Worm (Caenorhabditis elegans): Measurements from ENCODE around the gene R04B5.7.

Gene R04B5.7

DNA sequence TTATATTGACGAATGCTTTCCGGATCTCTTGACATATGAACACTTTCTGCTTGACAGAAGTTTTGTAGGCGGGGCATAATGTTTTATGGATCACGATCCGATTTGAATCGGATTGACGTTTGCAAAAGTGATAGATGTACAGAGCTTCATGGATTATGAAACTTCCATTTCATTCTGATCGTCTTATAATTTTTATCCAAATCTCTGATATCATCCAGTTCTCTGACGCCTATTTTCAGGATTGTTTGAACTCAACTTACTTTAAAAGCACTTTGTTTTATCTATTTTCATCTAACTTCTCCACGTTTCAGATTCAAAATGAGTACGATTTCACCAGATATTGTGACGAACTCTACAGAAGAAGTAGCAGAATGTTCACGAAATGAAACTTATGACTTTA lies 23.6 kb downstream of the R04B5.7 start, which contains the start of gene npr-39:
TSS of gene npr-39 (plus strand) at position 301 of the 400 bp plus-strand sequence.
- no peak for TF ChIP-seq mdl-1 (tag; optimal IDR thresholded peaks at IDR 0.05)
- TF ChIP-seq sma-9 (GFP tag; optimal IDR thresholded peaks at IDR 0.05): no peak
- TF ChIP-seq sma-9 (tag; optimal IDR thresholded peaks at IDR 0.05): no peak
- TF ChIP-seq fos-1 (tag; optimal IDR thresholded peaks at IDR 0.05): no peak
- no peak for TF ChIP-seq ZK546.5 (tag; optimal IDR thresholded peaks at IDR 0.05)
- no peak for TF ChIP-seq F13H6.1 (tag; optimal IDR thresholded peaks at IDR 0.05)
- no peak for TF ChIP-seq egl-27 (tag; optimal IDR thresholded peaks at IDR 0.05)
- TF ChIP-seq crh-2 (tag; optimal IDR thresholded peaks at IDR 0.05): no peak
- TF ChIP-seq nhr-10 (tag; optimal IDR thresholded peaks at IDR 0.05): no peak
- no peak for TF ChIP-seq zag-1 (tag; optimal IDR thresholded peaks at IDR 0.05)
- TF ChIP-seq mbf-1 (tag; optimal IDR thresholded peaks at IDR 0.05): no peak
- no peak for TF ChIP-seq nhr-77 (tag; optimal IDR thresholded peaks at IDR 0.05)
- no peak for TF ChIP-seq peb-1 (tag; optimal IDR thresholded peaks at IDR 0.05)

DNA sequence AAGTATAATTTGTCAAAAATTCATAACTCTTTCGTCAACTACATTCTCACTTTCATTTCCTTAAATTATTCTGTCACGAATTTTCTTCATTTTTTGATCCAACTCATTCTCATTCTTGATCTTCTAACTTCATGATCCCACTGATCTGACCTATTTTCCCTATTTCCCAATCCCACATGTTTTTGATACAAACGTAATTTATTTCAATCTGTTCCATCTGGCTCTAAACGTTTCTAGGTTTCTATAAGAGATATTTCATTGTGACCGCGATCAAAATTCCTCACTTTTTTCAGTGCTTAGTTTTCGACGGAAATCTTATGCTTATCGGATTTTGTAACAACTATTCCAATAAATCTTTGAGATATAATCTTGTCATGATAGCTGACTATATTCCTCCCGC lies 24.7 kb downstream of the R04B5.7 start:
- TF ChIP-seq snpc-4 (tag; optimal IDR thresholded peaks at IDR 0.05) (no peak), ZK546.5 (tag; optimal IDR thresholded peaks at IDR 0.05) (no peak), ztf-11 (tag; optimal IDR thresholded peaks at IDR 0.05) (no peak), lin-11 (tag; optimal IDR thresholded peaks at IDR 0.05) (no peak), ceh-16 (tag; optimal IDR thresholded peaks at IDR 0.05) (no peak), nhr-25 (tag; optimal IDR thresholded peaks at IDR 0.05) (no peak), sma-3 (GFP tag; optimal IDR thresholded peaks at IDR 0.05) (no peak), lin-13 (GFP tag; optimal IDR thresholded peaks at IDR 0.05) (no peak), egl-27 (tag; optimal IDR thresholded peaks at IDR 0.05) (no peak), nhr-10 (tag; optimal IDR thresholded peaks at IDR 0.05) (no peak), nhr-6 (tag; optimal IDR thresholded peaks at IDR 0.05) (no peak), blmp-1 (tag; optimal IDR thresholded peaks at IDR 0.05; ENCODE audit: insufficient read depth) (no peak), sma-9 (GFP tag; optimal IDR thresholded peaks at IDR 0.05) (no peak), sma-9 (tag; optimal IDR thresholded peaks at IDR 0.05) (no peak), R02D3.7 (tag; optimal IDR thresholded peaks at IDR 0.05) (no peak), nhr-12 (tag; optimal IDR thresholded peaks at IDR 0.05) (no peak), ztf-4 (tag; optimal IDR thresholded peaks at IDR 0.05) (no peak), skn-1 (tag; optimal IDR thresholded peaks at IDR 0.05) (no peak), C34F6.9 (tag; optimal IDR thresholded peaks at IDR 0.05) (no peak), ztf-1 (GFP tag; conservative IDR thresholded peaks at IDR 0.05) (no peak)

DNA sequence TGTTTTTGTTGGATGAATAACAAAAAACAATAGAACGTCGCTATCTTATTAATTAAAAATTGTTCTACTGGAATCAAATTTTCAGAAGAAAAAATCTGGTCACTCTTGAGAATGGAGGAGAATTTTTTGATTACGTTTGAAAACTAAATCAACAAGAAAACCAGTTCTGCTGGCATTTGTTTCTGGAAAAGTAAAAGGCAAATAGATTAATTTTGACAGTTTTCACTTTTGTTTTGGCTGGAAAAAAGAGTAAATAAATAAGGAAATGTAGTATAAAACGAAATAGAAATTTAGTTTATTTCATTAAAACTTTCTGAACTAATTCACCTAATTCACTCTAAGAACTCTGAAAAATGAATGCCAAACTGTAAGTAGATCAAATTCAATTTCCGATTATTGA lies 26.1 kb downstream of the R04B5.7 start, which contains the start of gene fipr-13:
TSS of gene fipr-13 (plus strand) at position 301 of the 400 bp plus-strand sequence.
- TF ChIP-seq ztf-1 (GFP tag; conservative IDR thresholded peaks at IDR 0.05) (no peak), R02D3.7 (tag; optimal IDR thresholded peaks at IDR 0.05) (no peak), blmp-1 (tag; optimal IDR thresholded peaks at IDR 0.05; ENCODE audit: insufficient read depth) (no peak), mdl-1 (tag; optimal IDR thresholded peaks at IDR 0.05) (no peak), aly-2 (tag; optimal IDR thresholded peaks at IDR 0.05) (no peak), unc-55 (GFP tag; optimal IDR thresholded peaks at IDR 0.05) (no peak), sma-3 (GFP tag; optimal IDR thresholded peaks at IDR 0.05) (no peak), zag-1 (tag; optimal IDR thresholded peaks at IDR 0.05) (no peak), C34F6.9 (tag; optimal IDR thresholded peaks at IDR 0.05) (no peak)

DNA sequence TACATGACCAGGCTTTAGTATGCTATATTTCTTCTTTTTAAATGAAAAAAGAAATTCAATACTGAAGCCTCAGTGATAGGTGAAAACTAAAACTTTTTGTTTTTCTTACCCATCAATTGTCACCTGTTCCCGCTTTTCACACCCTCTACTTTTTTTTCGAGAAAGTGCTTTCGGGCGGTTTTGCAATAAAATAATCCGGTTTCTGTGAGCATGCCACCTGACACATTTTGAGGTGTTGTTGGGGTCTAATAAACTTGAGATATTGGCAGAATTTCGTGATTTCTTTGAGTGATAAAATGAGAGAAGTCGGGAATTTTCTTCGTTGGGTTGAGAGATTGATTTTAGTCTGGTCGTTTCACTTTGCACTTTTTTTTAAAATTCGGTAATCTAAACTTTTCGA lies 30.3 kb downstream of the R04B5.7 start:
- TF ChIP-seq dmd-4 (tag; optimal IDR thresholded peaks at IDR 0.05) (no peak), sma-3 (GFP tag; optimal IDR thresholded peaks at IDR 0.05) (no peak), nhr-129 (tag; optimal IDR thresholded peaks at IDR 0.05) (peak; percentile 6), C34F6.9 (tag; optimal IDR thresholded peaks at IDR 0.05) (peak; percentile 9)

DNA sequence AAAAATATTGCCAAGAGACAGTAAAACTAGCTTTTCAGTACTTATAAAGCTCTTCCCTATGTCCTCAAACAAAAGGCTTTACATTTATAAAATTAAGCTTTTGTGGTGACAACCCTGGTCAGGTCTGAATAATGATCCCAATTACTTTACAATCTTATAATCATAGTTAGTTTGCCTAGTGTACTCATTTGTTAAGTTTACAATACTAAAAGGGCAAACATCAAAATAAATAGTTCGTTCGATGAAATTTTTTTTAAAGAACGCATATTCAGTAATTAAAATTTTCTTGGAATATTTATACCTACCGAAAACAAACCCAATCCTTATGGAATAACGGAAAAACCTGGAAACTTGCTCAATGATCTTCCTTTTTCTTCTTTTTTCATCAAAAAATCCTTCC lies 31.6 kb downstream of the R04B5.7 start:
- TF ChIP-seq lin-39 (tag; optimal IDR thresholded peaks at IDR 0.05) (no peak), F13H6.1 (tag; optimal IDR thresholded peaks at IDR 0.05) (no peak), unc-62 (GFP tag; optimal IDR thresholded peaks at IDR 0.05) (no peak), nhr-129 (tag; optimal IDR thresholded peaks at IDR 0.05) (no peak), lsy-2 (tag; optimal IDR thresholded peaks at IDR 0.05) (no peak), mab-5 (tag; optimal IDR thresholded peaks at IDR 0.05) (no peak), unc-55 (GFP tag; optimal IDR thresholded peaks at IDR 0.05) (no peak), nhr-23 (tag; optimal IDR thresholded peaks at IDR 0.05) (no peak), C34F6.9 (tag; optimal IDR thresholded peaks at IDR 0.05) (no peak), ztf-11 (tag; optimal IDR thresholded peaks at IDR 0.05) (no peak), elt-1 (tag; optimal IDR thresholded peaks at IDR 0.05) (no peak), lin-11 (tag; optimal IDR thresholded peaks at IDR 0.05) (no peak), sma-3 (GFP tag; optimal IDR thresholded peaks at IDR 0.05) (no peak), ZK546.5 (tag; optimal IDR thresholded peaks at IDR 0.05) (no peak), mbf-1 (tag; optimal IDR thresholded peaks at IDR 0.05) (no peak), unc-39 (tag; optimal IDR thresholded peaks at IDR 0.05) (no peak), sem-4 (tag; optimal IDR thresholded peaks at IDR 0.05) (no peak), nhr-77 (tag; optimal IDR thresholded peaks at IDR 0.05) (no peak), ztf-1 (GFP tag; conservative IDR thresholded peaks at IDR 0.05) (no peak), sma-9 (GFP tag; optimal IDR thresholded peaks at IDR 0.05) (no peak), sma-9 (tag; optimal IDR thresholded peaks at IDR 0.05) (no peak)
